Worm (Caenorhabditis elegans): Measurements from ENCODE around the gene unc-24.
A peak's percentile ranks its signal among the peaks of the same experiment; 100 is the strongest.

Gene unc-24

DNA sequence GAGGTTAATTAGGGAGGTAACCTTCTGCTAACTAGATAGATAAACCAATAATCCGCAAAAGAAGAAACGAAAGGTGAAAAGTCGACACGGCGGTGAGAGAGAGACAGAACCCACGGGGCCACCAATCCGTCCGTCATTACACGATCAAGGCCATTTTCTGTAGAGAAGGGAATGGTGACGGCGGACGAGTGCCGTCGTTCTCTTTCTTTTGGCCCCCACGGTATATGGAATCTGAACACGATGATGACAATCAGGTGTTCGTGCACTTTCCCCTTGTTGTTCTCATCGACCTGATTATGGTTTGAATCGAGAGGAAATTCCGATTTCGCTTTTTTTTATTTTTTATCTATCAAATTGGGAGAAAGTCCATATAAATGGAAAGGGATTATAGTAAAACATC lies 29.7 kb downstream of the unc-24 start:
- TF ChIP-seq ceh-6 (GFP tag; optimal IDR thresholded peaks at IDR 0.05) (no peak), gmeb-2 (tag; optimal IDR thresholded peaks at IDR 0.05) (no peak), unc-42 (tag; optimal IDR thresholded peaks at IDR 0.05) (no peak), hlh-15 (tag; optimal IDR thresholded peaks at IDR 0.05) (no peak)

DNA sequence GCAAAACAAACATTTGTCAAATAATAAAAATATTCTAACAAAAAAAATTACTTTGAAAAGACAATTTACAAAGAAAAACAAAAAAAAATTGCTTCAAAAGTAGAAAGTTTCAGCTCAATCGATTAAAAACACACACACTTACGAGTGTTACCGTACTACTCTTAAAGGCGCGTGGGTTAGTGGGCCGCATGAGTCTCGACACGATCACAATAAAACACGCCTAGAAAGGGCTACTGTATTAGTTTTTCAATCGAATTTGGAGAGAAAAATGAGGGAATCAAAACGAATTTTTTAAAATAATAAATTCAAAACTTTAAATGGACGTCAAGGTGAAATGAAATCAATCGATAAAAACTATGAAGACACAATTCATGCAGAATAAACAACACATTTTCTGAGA lies 30.9 kb downstream of the unc-24 start:
- TF ChIP-seq mec-3 (tag; optimal IDR thresholded peaks at IDR 0.05; ENCODE audit: borderline replicate concordance) (no peak), tbx-2 (tag; optimal IDR thresholded peaks at IDR 0.05) (no peak), ztf-16 (tag; optimal IDR thresholded peaks at IDR 0.05) (no peak), dve-1 (tag; optimal IDR thresholded peaks at IDR 0.05) (no peak), ceh-45 (GFP tag; IDR thresholded peaks at IDR 0.05) (no peak), unc-3 (GFP tag; conservative IDR thresholded peaks at IDR 0.05) (no peak), unc-3 (tag; optimal IDR thresholded peaks at IDR 0.05) (no peak), nhr-11 (tag; optimal IDR thresholded peaks at IDR 0.05) (no peak), F13H6.1 (tag; optimal IDR thresholded peaks at IDR 0.05) (no peak), ceh-31 (tag; optimal IDR thresholded peaks at IDR 0.05) (no peak), npax-4 (tag; optimal IDR thresholded peaks at IDR 0.05) (no peak), ceh-19 (GFP tag; optimal IDR thresholded peaks at IDR 0.05) (no peak), sdc-2 (tag; optimal IDR thresholded peaks at IDR 0.05) (no peak), hlh-15 (tag; optimal IDR thresholded peaks at IDR 0.05) (no peak), ceh-48 (tag; optimal IDR thresholded peaks at IDR 0.05) (no peak), odd-2 (tag; optimal IDR thresholded peaks at IDR 0.05) (no peak), ceh-2 (tag; optimal IDR thresholded peaks at IDR 0.05) (no peak)

DNA sequence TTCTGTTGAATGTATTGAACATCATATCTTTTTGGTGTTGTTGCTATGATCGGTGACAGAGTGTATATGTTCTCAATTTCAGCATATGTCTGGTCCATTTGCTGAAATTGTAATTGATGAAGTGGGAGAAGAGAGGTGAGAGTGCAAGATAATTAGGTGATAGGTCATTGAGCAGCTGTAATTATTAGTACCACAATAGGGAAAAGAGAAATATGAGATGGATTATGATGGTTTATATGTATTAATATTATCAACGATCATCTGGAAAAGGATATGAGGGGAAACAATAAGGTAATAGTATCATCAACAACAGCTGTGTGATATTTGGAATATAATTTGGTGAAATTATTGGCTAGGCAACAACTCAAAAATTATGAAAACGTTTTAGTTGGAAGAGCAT lies 32.7 kb downstream of the unc-24 start, which contains the start of gene Y42H9B.3:
TSS of gene Y42H9B.3 (minus strand) at position 101 of the 400 bp plus-strand sequence.
- TF ChIP-seq ztf-16 (tag; optimal IDR thresholded peaks at IDR 0.05) (no peak), madf-2 (tag; optimal IDR thresholded peaks at IDR 0.05) (no peak), pha-2 (tag; optimal IDR thresholded peaks at IDR 0.05) (no peak), unc-86 (tag; optimal IDR thresholded peaks at IDR 0.05) (no peak)

DNA sequence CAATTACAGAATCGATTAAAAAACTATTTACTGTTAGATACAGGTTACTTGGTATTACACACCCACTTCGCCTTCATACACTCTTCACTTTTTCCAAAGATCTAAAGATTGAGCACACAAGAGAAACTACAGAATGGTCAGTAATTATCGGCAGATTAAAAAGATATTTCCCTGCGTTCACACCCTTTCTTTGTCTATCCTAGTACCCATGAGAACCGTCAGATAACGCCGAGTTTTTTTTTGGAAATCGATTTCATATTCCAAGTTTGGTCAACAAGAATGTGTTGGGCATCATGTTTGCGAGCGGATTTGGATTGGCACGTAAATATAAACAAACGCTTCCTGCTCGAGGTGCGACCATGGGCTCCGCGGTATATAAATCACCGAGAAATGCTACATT lies 34.2 kb downstream of the unc-24 start, which contains the start of gene C26B2.8:
TSS of gene C26B2.8 (plus strand) at position 301 of the 400 bp plus-strand sequence.
- no peak for TF ChIP-seq ceh-24 (tag; optimal IDR thresholded peaks at IDR 0.05)
- TF ChIP-seq lin-11 (tag; optimal IDR thresholded peaks at IDR 0.05), result no peak

DNA sequence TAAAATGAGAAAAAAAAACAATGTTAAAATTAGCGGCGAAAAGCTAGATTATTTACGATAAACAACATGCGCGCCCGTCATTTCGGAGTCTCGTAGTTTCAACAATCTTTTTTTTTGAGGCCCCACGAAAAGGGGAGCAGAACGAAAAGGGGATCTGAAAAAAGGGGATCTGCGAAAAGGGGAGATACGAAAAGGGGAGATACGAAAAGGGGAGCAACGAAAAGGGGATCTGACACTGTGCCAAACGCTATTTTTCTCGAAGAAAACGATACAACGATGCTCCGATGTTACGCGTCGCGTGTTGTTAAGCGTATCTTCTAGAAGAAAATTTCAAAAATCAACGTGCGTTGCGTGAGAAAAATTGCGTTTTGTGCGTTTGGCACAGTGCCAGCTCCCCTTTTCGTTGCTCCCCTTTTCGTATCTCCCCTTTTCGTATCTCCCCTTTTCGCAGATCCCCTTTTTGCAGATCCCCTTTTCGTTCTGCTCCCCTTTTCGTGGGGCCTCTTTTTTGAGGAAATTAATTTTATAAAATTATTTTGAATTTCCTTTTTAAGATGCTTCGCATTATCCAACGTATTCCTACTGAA lies 36.1 kb downstream of the unc-24 start, which contains the start of gene C26B2.7:
TSS of gene C26B2.7 (plus strand) at position 549 of the 587 bp plus-strand sequence.
- peak; percentile 98 for TF ChIP-seq ceh-31 (tag; optimal IDR thresholded peaks at IDR 0.05)
- TF ChIP-seq unc-42 (tag; optimal IDR thresholded peaks at IDR 0.05), result peak; percentile 81
- peak; percentile 30 for TF ChIP-seq unc-86 (tag; optimal IDR thresholded peaks at IDR 0.05)
- TF ChIP-seq ceh-18 (tag; optimal IDR thresholded peaks at IDR 0.05), result peak; percentile 58
- peak; percentile 82 for TF ChIP-seq pag-3 (tag; optimal IDR thresholded peaks at IDR 0.05; ENCODE audit: borderline replicate concordance)
- peak; percentile 64 for TF ChIP-seq hlh-6 (tag; optimal IDR thresholded peaks at IDR 0.05)
- TF ChIP-seq F13H6.1 (tag; optimal IDR thresholded peaks at IDR 0.05), result peak; percentile 90
- TF ChIP-seq fax-1 (tag; optimal IDR thresholded peaks at IDR 0.05), result peak; percentile 86
- TF ChIP-seq sox-2 (GFP tag; IDR thresholded peaks at IDR 0.05), result 0 out of 2 replicates have a peak, but pooled peaks have one; percentile 11
- TF ChIP-seq unc-3 (GFP tag; conservative IDR thresholded peaks at IDR 0.05), result peak; percentile 67
- peak; percentile 3 for TF ChIP-seq unc-3 (tag; optimal IDR thresholded peaks at IDR 0.05)
- TF ChIP-seq ceh-19 (GFP tag; optimal IDR thresholded peaks at IDR 0.05), result peak; percentile 70
- peak; percentile 91 for TF ChIP-seq C08G9.2 (tag; optimal IDR thresholded peaks at IDR 0.05)
- TF ChIP-seq elt-2 (tag; optimal IDR thresholded peaks at IDR 0.05), result peak; percentile 56
- peak; percentile 6 for TF ChIP-seq pha-2 (tag; optimal IDR thresholded peaks at IDR 0.05)
- peak; percentile 76 for TF ChIP-seq dmd-4 (tag; optimal IDR thresholded peaks at IDR 0.05; ENCODE audit: borderline replicate concordance)
- peak; percentile 31 for TF ChIP-seq hlh-13 (GFP tag; optimal IDR thresholded peaks at IDR 0.05)
- peak; percentile 74 for TF ChIP-seq ceh-34 (tag; optimal IDR thresholded peaks at IDR 0.05)
- TF ChIP-seq ceh-14 (tag; optimal IDR thresholded peaks at IDR 0.05), result peak; percentile 96
- TF ChIP-seq ref-2 (tag; optimal IDR thresholded peaks at IDR 0.05), result peak; percentile 92
- TF ChIP-seq madf-2 (tag; optimal IDR thresholded peaks at IDR 0.05), result peak; percentile 4
- peak; percentile 90 for TF ChIP-seq lim-6 (tag; optimal IDR thresholded peaks at IDR 0.05)
- peak; percentile 87 for TF ChIP-seq ets-4 (tag; optimal IDR thresholded peaks at IDR 0.05)
- peak; percentile 88 for TF ChIP-seq hlh-8 (tag; optimal IDR thresholded peaks at IDR 0.05)
- TF ChIP-seq mec-3 (tag; optimal IDR thresholded peaks at IDR 0.05; ENCODE audit: borderline replicate concordance), result peak; percentile 93
- peak; percentile 85 for TF ChIP-seq rnt-1 (tag; optimal IDR thresholded peaks at IDR 0.05)
- TF ChIP-seq ceh-45 (GFP tag; IDR thresholded peaks at IDR 0.05), result peak; percentile 59; the same call in 1 of the 2 replicates
- TF ChIP-seq ahr-1 (tag; optimal IDR thresholded peaks at IDR 0.05), result peak; percentile 43
- peak; percentile 84 for TF ChIP-seq ceh-2 (tag; optimal IDR thresholded peaks at IDR 0.05)
- TF ChIP-seq tbx-7 (tag; optimal IDR thresholded peaks at IDR 0.05), result peak; percentile 80
- TF ChIP-seq sdc-2 (tag; optimal IDR thresholded peaks at IDR 0.05), result peak; percentile 31
